Fruit fly (Drosophila melanogaster): ENCODE data around the gene CG17036.

- TF ChIP-seq CG17806 (tag; optimal IDR thresholded peaks at IDR 0.05): no peak
- TF ChIP-seq CG32121 (GFP tag; IDR thresholded peaks at IDR 0.05): no peak
- TF ChIP-seq fd96Ca (GFP tag; IDR thresholded peaks at IDR 0.05): no peak
- TF ChIP-seq CG15710 (tag; optimal IDR thresholded peaks at IDR 0.05): no peak
- TF ChIP-seq Snoo (tag; optimal IDR thresholded peaks at IDR 0.05): no peak
- TF ChIP-seq CG34367 (tag; optimal IDR thresholded peaks at IDR 0.05): no peak
- no peak for TF ChIP-seq CG8159 (tag; optimal IDR thresholded peaks at IDR 0.05)
- no peak for TF ChIP-seq EcR (GFP tag; optimal IDR thresholded peaks at IDR 0.05)
- no peak for TF ChIP-seq CG10348 (GFP tag; IDR thresholded peaks at IDR 0.05)
- TF ChIP-seq CG4496 (GFP tag; IDR thresholded peaks at IDR 0.05): no peak
These were observed 30.9 kb downstream of the CG17036 start, which contains the start of gene Nepl7 for dm6 chr2L:12669614-12670013.
